Fruit fly (Drosophila melanogaster) whole organism, pupa: Measurements from ENCODE around the gene CG5973.

ENCODE experiments used
- CG13204 ChIP-seq: fragments of 200-800 bp; sonication (Bioruptor generic); optimal IDR thresholded peaks from 2 replicates; lab custom pipeline; 2018; ENCODE audit warnings: missing biosample characterization, mild to moderate bottlenecking, missing genetic modification characterization, moderate library complexity
- CG15710 ChIP-seq: fragments of 200-800 bp; sonication (Bioruptor generic); optimal IDR thresholded peaks from 2 replicates; lab custom pipeline; 2018; ENCODE audit warnings: missing biosample characterization, mild to moderate bottlenecking, missing genetic modification characterization, moderate library complexity
- CG34367 ChIP-seq: fragments of 200-800 bp; sonication (Bioruptor generic); optimal IDR thresholded peaks from 2 replicates; lab custom pipeline; 2018; ENCODE audit warnings: missing biosample characterization, mild to moderate bottlenecking, missing genetic modification characterization
- CG4496 ChIP-seq: fragments of 200-800 bp; sonication (Bioruptor generic); IDR thresholded peaks from 3 replicates; pipeline ENCODE4 v1.3.6; 2022; ENCODE audit warnings: missing biosample characterization, missing genetic modification characterization
- CG8301 ChIP-seq: fragments of 200-800 bp; sonication (Bioruptor generic); optimal IDR thresholded peaks from 2 replicates; lab custom pipeline; 2018; ENCODE audit warnings: missing biosample characterization, mild to moderate bottlenecking, missing genetic modification characterization
- CG9948 ChIP-seq: fragments of 200-800 bp; sonication (Bioruptor generic); optimal IDR thresholded peaks from 2 replicates; lab custom pipeline; 2018; ENCODE audit warnings: missing biosample characterization, mild to moderate bottlenecking, missing genetic modification characterization, moderate library complexity
- D1 ChIP-seq: fragments of 200-800 bp; sonication (Bioruptor generic); optimal IDR thresholded peaks from 2 replicates; lab custom pipeline; 2018; ENCODE audit warnings: missing biosample characterization, mild to moderate bottlenecking, missing genetic modification characterization, moderate library complexity
- Pif1A ChIP-seq: fragments of 200-800 bp; sonication (Bioruptor generic); optimal IDR thresholded peaks from 3 replicates; lab custom pipeline; 2016; ENCODE audit warnings: missing biosample characterization, missing genetic modification characterization
- fd96Ca ChIP-seq: fragments of 200-800 bp; sonication (Bioruptor generic); IDR thresholded peaks from 3 replicates; pipeline ENCODE4 v1.3.6; 2022; ENCODE audit warnings: missing biosample characterization, missing genetic modification characterization

- TF ChIP-seq CG8301 (tag; lab: Kevin White, UChicago): no peak
- no peak for TF ChIP-seq D1 (tag; lab: Kevin White, UChicago)
- no peak for TF ChIP-seq CG34367
- TF ChIP-seq fd96Ca (GFP tag; lab: Robert Waterston, UW): no peak
- TF ChIP-seq CG9948 (tag; lab: Kevin White, UChicago): no peak
- no peak for TF ChIP-seq Pif1A (GFP tag; lab: Kevin White, UChicago)
- TF ChIP-seq CG4496 (GFP tag; lab: Robert Waterston, UW): no peak
- TF ChIP-seq CG15710 (tag; lab: Kevin White, UChicago): no peak
- no peak for TF ChIP-seq CG13204 (GFP tag; lab: Kevin White, UChicago)
Measured at dm6 chr2L:7462147-7462546, 24.9 kb downstream of the CG5973 start, which contains the start of gene Gr28b.
